Worm (Caenorhabditis elegans) whole organism, L1 larva: ENCODE results near the gene Y116F11A.1.

ENCODE experiments used
- C04F5.9 ChIP-seq: sonication (generic microtip); optimal IDR thresholded peaks from 2 replicates; lab custom pipeline; 2016; ENCODE audit warnings: missing genetic modification characterization, missing compliant biosample characterization
- C16A3.4 ChIP-seq: fragments of 150-350 bp; optimal IDR thresholded peaks from 2 replicates; lab custom pipeline; 2014; ENCODE audit warnings: missing biosample characterization, missing genetic modification characterization
- aha-1 ChIP-seq: fragments of 150-350 bp; optimal IDR thresholded peaks from 2 replicates; lab custom pipeline; 2014; ENCODE audit warnings: missing biosample characterization, missing genetic modification characterization
- alr-1 ChIP-seq: fragments of 200-800 bp; sonication (Bioruptor generic); optimal IDR thresholded peaks from 2 replicates; lab custom pipeline; 2018; ENCODE audit warnings: borderline replicate concordance, mild to moderate bottlenecking, missing genetic modification characterization, missing compliant biosample characterization
- aly-2 ChIP-seq: fragments of 150-350 bp; optimal IDR thresholded peaks from 2 replicates; lab custom pipeline; 2014; ENCODE audit warnings: missing biosample characterization, missing genetic modification characterization
- ceh-8 ChIP-seq: fragments of 200-800 bp; sonication (Bioruptor generic); optimal IDR thresholded peaks from 2 replicates; lab custom pipeline; 2018; ENCODE audit warnings: mild to moderate bottlenecking, missing genetic modification characterization, moderate library complexity, missing compliant biosample characterization
- ces-1 ChIP-seq: fragments of 150-350 bp; optimal IDR thresholded peaks from 2 replicates; lab custom pipeline; 2014; ENCODE audit warnings: missing biosample characterization, missing genetic modification reagents, missing genetic modification characterization
- dpl-1 ChIP-seq, 3 experiments: fragments of 150-350 bp in 2 of 3; sonication (generic microtip) in 1 of 3; optimal IDR thresholded peaks; 2 replicates each; lab custom pipeline; 2014 to 2017; ENCODE audit warnings: missing biosample characterization in 3 of 3, missing genetic modification characterization in 3 of 3, missing genetic modification reagents in 3 of 3
- grh-1 ChIP-seq: fragments of 200-800 bp; sonication (Bioruptor generic); IDR thresholded peaks from 2 replicates; pipeline ENCODE4 v1.3.6; 2022; ENCODE audit warnings: missing genetic modification reagents, missing genetic modification characterization, missing compliant biosample characterization
- isw-1 ChIP-seq: fragments of 200-800 bp; sonication (Bioruptor generic); IDR thresholded peaks from 2 replicates; pipeline ENCODE4 v1.3.6; 2022; ENCODE audit warnings: missing genetic modification characterization, missing compliant biosample characterization
- jun-1 ChIP-seq: fragments of 150-350 bp; optimal IDR thresholded peaks from 2 replicates; lab custom pipeline; 2014; ENCODE audit warnings: missing biosample characterization, missing genetic modification reagents, missing genetic modification characterization
- lin-14 ChIP-seq: fragments of 200-800 bp; sonication (Bioruptor generic); optimal IDR thresholded peaks from 2 replicates; lab custom pipeline; 2018; ENCODE audit warnings: mild to moderate bottlenecking, missing genetic modification characterization, moderate library complexity, missing compliant biosample characterization
- lin-15B ChIP-seq: fragments of 150-350 bp; sonication (generic microtip); optimal IDR thresholded peaks from 3 replicates; lab custom pipeline; 2014; ENCODE audit warnings: missing biosample characterization, missing genetic modification characterization
- lin-35 ChIP-seq, 2 experiments: fragments of 150-350 bp; optimal IDR thresholded peaks; 2 replicates each; lab custom pipeline; 2014; ENCODE audit warnings: missing biosample characterization in 2 of 2, missing genetic modification characterization in 2 of 2, missing genetic modification reagents in 2 of 2
- lir-3 ChIP-seq: sonication (generic microtip); optimal IDR thresholded peaks from 2 replicates; lab custom pipeline; 2016; ENCODE audit warnings: mild to moderate bottlenecking, missing genetic modification characterization, moderate library complexity, missing compliant biosample characterization; ENCODE audit not compliant: poor library complexity
- mef-2 ChIP-seq: fragments of 150-350 bp; optimal IDR thresholded peaks from 2 replicates; lab custom pipeline; 2014; ENCODE audit warnings: missing biosample characterization, missing genetic modification characterization
- nhr-11 ChIP-seq: fragments of 150-350 bp; optimal IDR thresholded peaks from 2 replicates; lab custom pipeline; 2014; ENCODE audit warnings: missing biosample characterization, missing genetic modification characterization
- nhr-12 ChIP-seq: sonication (generic microtip); optimal IDR thresholded peaks from 2 replicates; lab custom pipeline; 2017; ENCODE audit warnings: missing biosample characterization, missing genetic modification characterization
- nhr-19 ChIP-seq: fragments of 200-800 bp; sonication (Bioruptor generic); conservative IDR thresholded peaks from 2 replicates; pipeline ENCODE4 v1.3.6; 2022; ENCODE audit warnings: missing genetic modification characterization, missing compliant biosample characterization
- nhr-20 ChIP-seq: sonication (generic microtip); optimal IDR thresholded peaks from 2 replicates; lab custom pipeline; 2016; ENCODE audit warnings: mild to moderate bottlenecking, missing genetic modification characterization, missing compliant biosample characterization
- nhr-28 ChIP-seq: fragments of 150-350 bp; optimal IDR thresholded peaks from 2 replicates; lab custom pipeline; 2014; ENCODE audit warnings: missing biosample characterization, missing genetic modification characterization
- nhr-71 ChIP-seq: sonication (generic microtip); optimal IDR thresholded peaks from 2 replicates; lab custom pipeline; 2016; ENCODE audit warnings: mild to moderate bottlenecking, missing genetic modification characterization, moderate library complexity, missing compliant biosample characterization
- nhr-76 ChIP-seq: sonication (generic microtip); optimal IDR thresholded peaks from 2 replicates; lab custom pipeline; 2017; ENCODE audit warnings: missing biosample characterization, missing genetic modification characterization
- nhr-77 ChIP-seq: fragments of 150-350 bp; optimal IDR thresholded peaks from 2 replicates; lab custom pipeline; 2014; ENCODE audit warnings: missing biosample characterization, missing genetic modification characterization
- nhr-85 ChIP-seq: sonication (generic microtip); peaks from one replicate; lab custom pipeline; 2016; ENCODE audit warnings: missing genetic modification characterization, inconsistent platforms, missing compliant biosample characterization
- snu-23 ChIP-seq: sonication (generic microtip); optimal IDR thresholded peaks from 2 replicates; lab custom pipeline; 2016; ENCODE audit warnings: missing genetic modification characterization, missing compliant biosample characterization
- sox-4 ChIP-seq: sonication (generic microtip); optimal IDR thresholded peaks from 2 replicates; lab custom pipeline; 2016; ENCODE audit warnings: missing genetic modification characterization, missing compliant biosample characterization
- sptf-1 ChIP-seq: fragments of 150-350 bp; optimal IDR thresholded peaks from 2 replicates; lab custom pipeline; 2014; ENCODE audit warnings: missing biosample characterization, missing genetic modification characterization
- swsn-7 ChIP-seq: sonication (generic microtip); optimal IDR thresholded peaks from 2 replicates; lab custom pipeline; 2016; ENCODE audit warnings: missing genetic modification characterization, missing compliant biosample characterization
- tlp-1 ChIP-seq: fragments of 150-350 bp; optimal IDR thresholded peaks from 2 replicates; lab custom pipeline; 2014; ENCODE audit warnings: missing biosample characterization, missing genetic modification characterization
- unc-130 ChIP-seq: fragments of 150-350 bp; optimal IDR thresholded peaks from 2 replicates; lab custom pipeline; 2017; ENCODE audit warnings: missing biosample characterization, missing genetic modification characterization, inconsistent platforms
- unc-30 ChIP-seq: sonication (generic microtip); optimal IDR thresholded peaks from 2 replicates; lab custom pipeline; 2017; ENCODE audit warnings: missing biosample characterization, missing genetic modification characterization
- unc-62 ChIP-seq: fragments of 150-350 bp; optimal IDR thresholded peaks from 2 replicates; lab custom pipeline; 2014; ENCODE audit warnings: missing biosample characterization, missing genetic modification reagents, missing genetic modification characterization
- unc-86 ChIP-seq: sonication (generic microtip); optimal IDR thresholded peaks from 2 replicates; lab custom pipeline; 2016; ENCODE audit warnings: missing genetic modification characterization, missing compliant biosample characterization
- unc-98 ChIP-seq: fragments of 200-800 bp; sonication (Bioruptor generic); IDR thresholded peaks from 2 replicates; pipeline ENCODE4 v1.3.6; 2022; ENCODE audit warnings: missing genetic modification characterization, missing compliant biosample characterization
- vab-15 ChIP-seq: sonication (generic microtip); optimal IDR thresholded peaks from 2 replicates; lab custom pipeline; 2017; ENCODE audit warnings: missing genotype, mild to moderate bottlenecking, missing genetic modification characterization, missing compliant biosample characterization
- xbp-1 ChIP-seq: sonication (generic microtip); optimal IDR thresholded peaks from 2 replicates; lab custom pipeline; 2016; ENCODE audit warnings: missing genetic modification characterization, missing compliant biosample characterization
- ztf-11 ChIP-seq, 2 experiments: sonication (generic microtip); optimal IDR thresholded peaks; 2 replicates each; lab custom pipeline; 2016 to 2017; ENCODE audit warnings: missing genetic modification characterization in 2 of 2, missing biosample characterization in 1 of 2, missing compliant biosample characterization in 1 of 2

Gene Y116F11A.1

ce11 chrV:19741651-19742050 lies 11.3 kb downstream of the Y116F11A.1 start, which contains the start of gene W04E12.3:
TSS of gene W04E12.3 (plus strand) at chrV:19741951.
- TF ChIP-seq sox-4 (tag; lab: Kevin White, UChicago) (no peak), snu-23 (GFP tag; lab: Kevin White, UChicago) (no peak), unc-98 (GFP tag; lab: Robert Waterston, UW) (no peak), xbp-1 (tag; lab: Kevin White, UChicago) (no peak), lin-15B (no peak), nhr-85 (tag; lab: Kevin White, UChicago) (no peak), nhr-12 (tag; lab: Kevin White, UChicago) (no peak), ztf-11 (tag; optimal IDR thresholded peaks at IDR 0.05; lab: Kevin White, UChicago) (no peak), nhr-76 (tag; lab: Kevin White, UChicago) (no peak), vab-15 (no peak), unc-30 (tag; lab: Kevin White, UChicago) (no peak), unc-62 (GFP tag; lab: Kevin White, UChicago) (no peak), aly-2 (tag; lab: Kevin White, UChicago) (no peak)
- TF ChIP-seq, all 84 proteins: peak for 0

- TF ChIP-seq jun-1 (tag; lab: Kevin White, UChicago) (no peak), isw-1 (GFP tag; lab: Robert Waterston, UW) (no peak), sox-4 (tag; lab: Kevin White, UChicago) (no peak), mef-2 (tag; lab: Kevin White, UChicago) (no peak), aha-1 (tag; lab: Kevin White, UChicago) (no peak), unc-86 (no peak), C16A3.4 (no peak), tlp-1 (tag; lab: Kevin White, UChicago) (no peak)
Measured at ce11 chrV:19743305-19743704, 12.9 kb downstream of the Y116F11A.1 start, which contains the start of gene W04E12.4. TSS of gene W04E12.4 (plus strand) at chrV:19743605.

- TF ChIP-seq unc-130 (tag; lab: Kevin White, UChicago), result no peak
- no peak for TF ChIP-seq C16A3.4
- TF ChIP-seq nhr-20 (tag; lab: Kevin White, UChicago), result no peak
- TF ChIP-seq nhr-85 (tag; lab: Kevin White, UChicago), result peak; percentile 11
- TF ChIP-seq, all 84 proteins: peak for 1
Measured at ce11 chrV:19743794-19744193, 13.4 kb downstream of the Y116F11A.1 start.

ce11 chrV:19744210-19744609 lies 13.8 kb downstream of the Y116F11A.1 start:
- TF ChIP-seq tlp-1 (tag; lab: Kevin White, UChicago), result no peak

ce11 chrV:19745852-19746251 lies 15.5 kb downstream of the Y116F11A.1 start, which contains the start of gene W04E12.5:
TSS of gene W04E12.5 (plus strand) at chrV:19746152.
- no peak for TF ChIP-seq jun-1 (tag; lab: Kevin White, UChicago)
- TF ChIP-seq aha-1 (tag; lab: Kevin White, UChicago), result no peak
- no peak for TF ChIP-seq lin-14 (GFP tag; lab: Kevin White, UChicago)
- no peak for TF ChIP-seq ces-1 (GFP tag; lab: Kevin White, UChicago)
- TF ChIP-seq xbp-1 (tag; lab: Kevin White, UChicago), result no peak
- no peak for TF ChIP-seq lir-3 (tag; lab: Kevin White, UChicago)
- TF ChIP-seq dpl-1 (GFP tag; optimal IDR thresholded peaks at IDR 0.05; lab: Kevin White, UChicago), result no peak
- no peak for TF ChIP-seq nhr-77 (tag; lab: Kevin White, UChicago)
- TF ChIP-seq sptf-1 (tag; lab: Kevin White, UChicago), result no peak
- TF ChIP-seq nhr-71 (tag; lab: Kevin White, UChicago), result no peak
- no peak for TF ChIP-seq swsn-7 (tag; lab: Kevin White, UChicago)
- TF ChIP-seq nhr-11 (tag; lab: Kevin White, UChicago), result no peak
- TF ChIP-seq nhr-76 (tag; lab: Kevin White, UChicago), result no peak
- TF ChIP-seq ceh-8 (GFP tag; lab: Kevin White, UChicago), result no peak
- no peak for TF ChIP-seq nhr-28 (tag; lab: Kevin White, UChicago)
- no peak for TF ChIP-seq lin-35 (GFP tag; optimal IDR thresholded peaks at IDR 0.05; lab: Kevin White, UChicago)
- TF ChIP-seq grh-1 (GFP tag; lab: Robert Waterston, UW), result no peak
- TF ChIP-seq alr-1 (tag; lab: Kevin White, UChicago), result no peak
- no peak for TF ChIP-seq nhr-19 (GFP tag; lab: Robert Waterston, UW)
- no peak for TF ChIP-seq C04F5.9 (tag; lab: Kevin White, UChicago)
